Fruit fly (Drosophila melanogaster) whole organism, embryonic: ENCODE data around the gene CG8065.

Source experiments
- Asciz ChIP-seq: fragments of 200-800 bp; sonication (Bioruptor generic); optimal IDR thresholded peaks from 2 replicates; lab custom pipeline; 2017; ENCODE audit warnings: missing biosample characterization, mild to moderate bottlenecking, missing genetic modification characterization, missing genetic modification reagents
- B-H1 ChIP-seq: fragments of 200-800 bp; sonication (Bioruptor generic); IDR thresholded peaks from 3 replicates; pipeline ENCODE4 v1.3.6; 2022; ENCODE audit warnings: missing biosample characterization, missing genetic modification characterization
- CG10209 ChIP-seq: fragments of 200-800 bp; sonication (Bioruptor generic); optimal IDR thresholded peaks from 3 replicates; lab custom pipeline; 2017; ENCODE audit warnings: missing biosample characterization, mild to moderate bottlenecking, missing genetic modification characterization, missing genetic modification reagents
- CG1024 ChIP-seq: fragments of 200-800 bp; sonication (Bioruptor generic); IDR thresholded peaks from 2 replicates; pipeline ENCODE4 v1.3.6; 2022; ENCODE audit warnings: missing biosample characterization, missing genetic modification characterization
- CG11085 ChIP-seq: fragments of 200-800 bp; sonication (Bioruptor generic); IDR thresholded peaks from 2 replicates; pipeline ENCODE4 v1.3.6; 2022; ENCODE audit warnings: missing biosample characterization, missing genetic modification characterization
- CG11398 ChIP-seq: fragments of 200-800 bp; sonication (Bioruptor generic); optimal IDR thresholded peaks from 2 replicates; lab custom pipeline; 2016; ENCODE audit warnings: missing biosample characterization, missing genetic modification characterization
- CG11723 ChIP-seq: fragments of 200-800 bp; sonication (Bioruptor generic); optimal IDR thresholded peaks from 2 replicates; lab custom pipeline; 2017; ENCODE audit warnings: missing biosample characterization, mild to moderate bottlenecking, missing genetic modification characterization
- CG12299 ChIP-seq: fragments of 200-800 bp; sonication (Bioruptor generic); optimal IDR thresholded peaks from 2 replicates; lab custom pipeline; 2018; ENCODE audit warnings: missing biosample characterization, mild to moderate bottlenecking, missing genetic modification characterization
- CG12391 ChIP-seq: fragments of 200-800 bp; sonication (Bioruptor generic); optimal IDR thresholded peaks from 3 replicates; lab custom pipeline; 2018; ENCODE audit warnings: missing biosample characterization, mild to moderate bottlenecking, missing genetic modification characterization, moderate library complexity
- CG14050 ChIP-seq: fragments of 200-800 bp; sonication (Bioruptor generic); IDR thresholded peaks from 3 replicates; pipeline ENCODE4 v1.3.6; 2022; ENCODE audit warnings: missing biosample characterization, missing genetic modification characterization
- CG1529 ChIP-seq: fragments of 200-800 bp; sonication (Bioruptor generic); optimal IDR thresholded peaks from 3 replicates; lab custom pipeline; 2018; ENCODE audit warnings: missing biosample characterization, missing genetic modification characterization
- CG16863 ChIP-seq: fragments of 200-800 bp; sonication (Bioruptor generic); optimal IDR thresholded peaks from 3 replicates; lab custom pipeline; 2016; ENCODE audit warnings: missing biosample characterization, missing genetic modification characterization
- CG18619 ChIP-seq: fragments of 200-800 bp; sonication (Bioruptor generic); optimal IDR thresholded peaks from 3 replicates; lab custom pipeline; 2017; ENCODE audit warnings: missing biosample characterization, mild to moderate bottlenecking, missing genetic modification characterization
- CG2120 ChIP-seq: fragments of 200-800 bp; sonication (Bioruptor generic); optimal IDR thresholded peaks from 3 replicates; lab custom pipeline; 2016; ENCODE audit warnings: missing biosample characterization, missing genetic modification characterization
- CG2202 ChIP-seq: fragments of 200-800 bp; sonication (Bioruptor generic); optimal IDR thresholded peaks from 2 replicates; lab custom pipeline; 2018; ENCODE audit warnings: missing biosample characterization, mild to moderate bottlenecking, missing genetic modification characterization
- CG2678 ChIP-seq: fragments of 200-800 bp; sonication (Bioruptor generic); optimal IDR thresholded peaks from 3 replicates; lab custom pipeline; 2019; ENCODE audit warnings: missing biosample characterization, mild to moderate bottlenecking, missing genetic modification characterization, moderate library complexity
- CG3726 ChIP-seq: fragments of 200-800 bp; sonication (Bioruptor generic); IDR thresholded peaks from 3 replicates; pipeline ENCODE4, ENCODE4 v1.3.6; 2022; ENCODE audit warnings: missing biosample characterization, missing genetic modification characterization
- CG3847 ChIP-seq: fragments of 200-800 bp; sonication (Bioruptor generic); IDR thresholded peaks from 2 replicates; pipeline ENCODE4 v1.3.6; 2022; ENCODE audit warnings: missing biosample characterization, missing genetic modification characterization
- CG6765 ChIP-seq: fragments of 200-800 bp; sonication (Bioruptor generic); optimal IDR thresholded peaks from 3 replicates; lab custom pipeline; 2017; ENCODE audit warnings: missing biosample characterization, mild to moderate bottlenecking, missing genetic modification characterization
- CG7372 ChIP-seq: fragments of 200-800 bp; sonication (Bioruptor generic); IDR thresholded peaks from 2 replicates; pipeline ENCODE4 v1.3.6; 2022; ENCODE audit warnings: missing biosample characterization, missing genetic modification characterization
- CG7963 ChIP-seq: fragments of 200-800 bp; sonication (Bioruptor generic); IDR thresholded peaks from 3 replicates; pipeline ENCODE4 v1.3.6; 2022; ENCODE audit warnings: missing biosample characterization, missing genetic modification characterization; ENCODE audit not compliant: partially characterized antibody
- CoRest ChIP-seq: fragments of 200-800 bp; sonication (Bioruptor generic); optimal IDR thresholded peaks from 3 replicates; lab custom pipeline; 2018; ENCODE audit warnings: missing biosample characterization, mild to moderate bottlenecking, missing genetic modification characterization, moderate library complexity
- Deaf1 ChIP-seq: fragments of 200-800 bp; optimal IDR thresholded peaks from 3 replicates; lab custom pipeline; 2019; ENCODE audit warnings: missing biosample characterization, mild to moderate bottlenecking, missing genetic modification characterization, moderate library complexity
- E2f1 ChIP-seq: fragments of 200-800 bp; sonication (Bioruptor generic); IDR thresholded peaks from 2 replicates; pipeline ENCODE4 v1.3.6; 2022; ENCODE audit warnings: missing biosample characterization, missing genetic modification characterization
- Ets97D ChIP-seq: fragments of 200-800 bp; sonication (Bioruptor generic); optimal IDR thresholded peaks from 3 replicates; lab custom pipeline; 2016; ENCODE audit warnings: missing biosample characterization, missing genetic modification characterization
- H2.0 ChIP-seq: fragments of 200-800 bp; sonication (Bioruptor generic); IDR thresholded peaks from 2 replicates; pipeline ENCODE4 v1.3.6; 2022; ENCODE audit warnings: missing biosample characterization, missing genetic modification characterization
- MESR4 ChIP-seq: fragments of 200-800 bp; sonication (Bioruptor generic); optimal IDR thresholded peaks from 2 replicates; lab custom pipeline; 2018; ENCODE audit warnings: missing biosample characterization, mild to moderate bottlenecking, missing genetic modification characterization, moderate library complexity
- Mad ChIP-seq: fragments of 200-800 bp; sonication (Bioruptor generic); optimal IDR thresholded peaks from 2 replicates; lab custom pipeline; 2016; ENCODE audit warnings: missing biosample characterization, missing genetic modification characterization
- Myb ChIP-seq: fragments of 200-800 bp; sonication (Bioruptor generic); optimal IDR thresholded peaks from 2 replicates; lab custom pipeline; 2016; ENCODE audit warnings: missing biosample characterization, missing genetic modification characterization
- Nf-YB ChIP-seq: fragments of 200-800 bp; sonication (Bioruptor generic); optimal IDR thresholded peaks from 3 replicates; lab custom pipeline; 2019; ENCODE audit warnings: missing biosample characterization, mild to moderate bottlenecking, missing genetic modification characterization, moderate library complexity
- Spps ChIP-seq: fragments of 200-800 bp; sonication (Bioruptor generic); optimal IDR thresholded peaks from 2 replicates; lab custom pipeline; 2018; ENCODE audit warnings: missing biosample characterization, mild to moderate bottlenecking, missing genetic modification characterization
- Sry-β ChIP-seq: fragments of 200-800 bp; sonication (Bioruptor generic); optimal IDR thresholded peaks from 2 replicates; lab custom pipeline; 2018; ENCODE audit warnings: missing biosample characterization, mild to moderate bottlenecking, missing genetic modification characterization, moderate library complexity
- Taf1 ChIP-seq: fragments of 200-800 bp; sonication (Bioruptor generic); IDR thresholded peaks from 2 replicates; pipeline ENCODE4 v1.3.6; 2022; ENCODE audit warnings: missing biosample characterization, missing genetic modification characterization
- ara ChIP-seq: fragments of 200-800 bp; sonication (Bioruptor generic); IDR thresholded peaks from 2 replicates; pipeline ENCODE4 v1.3.6; 2022; ENCODE audit warnings: missing biosample characterization, missing genetic modification characterization
- ash1 ChIP-seq: fragments of 200-800 bp; sonication (Bioruptor generic); optimal IDR thresholded peaks from 2 replicates; lab custom pipeline; 2018; ENCODE audit warnings: missing biosample characterization, mild to moderate bottlenecking, missing genetic modification characterization
- bigmax ChIP-seq: fragments of 200-800 bp; sonication (Bioruptor generic); optimal IDR thresholded peaks from 2 replicates; lab custom pipeline; 2018; ENCODE audit warnings: missing biosample characterization, mild to moderate bottlenecking, missing genetic modification characterization
- br ChIP-seq: fragments of >200 bp; optimal IDR thresholded peaks from 2 replicates; lab custom pipeline; 2017
- chn ChIP-seq: fragments of 200-800 bp; sonication (Bioruptor generic); optimal IDR thresholded peaks from 2 replicates; lab custom pipeline; 2016; ENCODE audit warnings: missing biosample characterization, missing genetic modification characterization
- ci ChIP-seq: fragments of 200-800 bp; sonication (Bioruptor generic); IDR thresholded peaks from 3 replicates; pipeline ENCODE4 v1.3.6; 2022; ENCODE audit warnings: missing biosample characterization, missing genetic modification characterization
- dmrt99B ChIP-seq: fragments of 200-800 bp; sonication (Bioruptor generic); optimal IDR thresholded peaks from 2 replicates; lab custom pipeline; 2018; ENCODE audit warnings: missing biosample characterization, mild to moderate bottlenecking, missing genetic modification characterization, moderate library complexity
- gem ChIP-seq: fragments of 200-800 bp; sonication (Bioruptor generic); optimal IDR thresholded peaks from 2 replicates; lab custom pipeline; 2019; ENCODE audit warnings: missing biosample characterization, mild to moderate bottlenecking, missing genetic modification characterization, moderate library complexity
- gsb ChIP-seq: fragments of 200-800 bp; sonication (Bioruptor generic); IDR thresholded peaks from 2 replicates; pipeline ENCODE4 v1.3.6; 2022; ENCODE audit warnings: missing biosample characterization, missing genetic modification characterization
- h ChIP-seq: fragments of >200 bp; optimal IDR thresholded peaks from 2 replicates; lab custom pipeline; 2017
- ham ChIP-seq: fragments of 200-800 bp; sonication (Bioruptor generic); IDR thresholded peaks from 2 replicates; pipeline ENCODE4 v1.3.6; 2022; ENCODE audit warnings: missing biosample characterization, missing genetic modification characterization
- lbe ChIP-seq: fragments of 200-800 bp; sonication (Bioruptor generic); optimal IDR thresholded peaks from 2 replicates; lab custom pipeline; 2016; ENCODE audit warnings: missing biosample characterization, mild to moderate bottlenecking, missing genetic modification characterization
- nmo ChIP-seq: fragments of 200-800 bp; sonication (Bioruptor generic); optimal IDR thresholded peaks from 2 replicates; lab custom pipeline; 2018; ENCODE audit warnings: missing biosample characterization, mild to moderate bottlenecking, missing genetic modification characterization, moderate library complexity
- salm ChIP-seq: fragments of 200-800 bp; sonication (Bioruptor generic); optimal IDR thresholded peaks from 2 replicates; lab custom pipeline; 2018; ENCODE audit warnings: missing biosample characterization, mild to moderate bottlenecking, missing genetic modification characterization
- shn ChIP-seq: fragments of 200-800 bp; sonication (Bioruptor generic); optimal IDR thresholded peaks from 3 replicates; lab custom pipeline; 2016; ENCODE audit warnings: missing biosample characterization, missing genetic modification characterization
- sim ChIP-seq: fragments of 200-800 bp; sonication (Bioruptor generic); IDR thresholded peaks from 2 replicates; pipeline ENCODE4 v1.3.6; 2022; ENCODE audit warnings: missing biosample characterization, missing genetic modification characterization
- sisA ChIP-seq: fragments of 200-800 bp; sonication (Bioruptor generic); IDR thresholded peaks from 2 replicates; pipeline ENCODE4 v1.3.6; 2022; ENCODE audit warnings: missing biosample characterization, missing genetic modification characterization
- unc-4 ChIP-seq: fragments of 200-800 bp; sonication (Bioruptor generic); IDR thresholded peaks from 2 replicates; pipeline ENCODE4 v1.3.6; 2022; ENCODE audit warnings: missing biosample characterization, missing genetic modification characterization; ENCODE audit not compliant: partially characterized antibody

The CG8065 gene

DNA sequence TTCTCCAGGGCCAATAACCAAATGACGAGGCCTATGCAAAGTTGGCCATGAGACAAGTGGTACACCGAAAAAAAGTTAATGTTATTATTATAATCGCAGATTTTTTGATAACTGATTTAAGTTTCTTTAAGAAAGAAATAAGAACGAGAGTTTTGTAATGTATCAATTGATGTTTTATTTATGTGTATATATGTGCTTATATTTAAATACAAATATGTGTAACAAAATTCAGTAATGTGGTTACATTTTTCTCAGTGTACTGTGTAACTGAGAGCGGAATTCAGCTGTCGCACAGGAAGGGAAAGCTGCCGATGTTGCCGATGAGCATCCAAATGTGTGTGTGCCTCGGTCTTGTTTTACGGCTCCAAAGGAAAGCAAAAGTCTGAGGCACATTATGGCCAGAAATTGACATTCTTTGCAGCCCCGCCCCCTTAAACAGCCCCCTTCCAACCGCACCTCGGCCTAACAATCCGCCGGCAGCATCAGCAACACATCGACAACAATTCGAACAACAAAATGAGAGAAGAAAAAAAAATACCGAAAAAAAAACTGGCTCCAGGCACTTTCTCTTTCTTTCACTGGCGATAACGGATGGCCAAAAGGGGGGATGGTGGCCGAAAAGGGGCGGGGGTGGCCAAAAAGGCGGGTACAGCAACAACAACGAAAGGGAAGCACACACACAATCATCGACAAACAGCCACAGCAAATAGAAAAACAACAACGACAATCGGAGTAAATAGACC, 9.1 kb upstream of the CG8065 start (continued):
- TF ChIP-seq shn (GFP tag; lab: Kevin White, UChicago) (no peak), salm (tag; lab: Kevin White, UChicago) (no peak), H2.0 (GFP tag; lab: Robert Waterston, UW) (no peak), CG6765 (GFP tag; lab: Kevin White, UChicago) (no peak), CG11398 (GFP tag; lab: Kevin White, UChicago) (no peak), Myb (GFP tag; lab: Kevin White, UChicago) (no peak), Ets97D (no peak), B-H1 (GFP tag; lab: Robert Waterston, UW) (peak; percentile 36), chn (no peak), MESR4 (no peak), br (lab: Kevin White, UChicago) (no peak), ci (peak; percentile 74), CG7963 (GFP tag; lab: Robert Waterston, UW) (no peak), gem (tag; lab: Kevin White, UChicago) (peak; percentile 75), Mad (GFP tag; lab: Kevin White, UChicago) (no peak), Spps (tag; lab: Kevin White, UChicago) (no peak), CG3726 (GFP tag; lab: Robert Waterston, UW) (0 out of 3 replicates have a peak, but pooled peaks have one; percentile 51), CG3847 (GFP tag; lab: Robert Waterston, UW) (peak; percentile 9; the same call in 1 of the 2 replicates), CG2202 (tag; lab: Kevin White, UChicago) (no peak), CG7372 (GFP tag; lab: Robert Waterston, UW) (no peak), CG14050 (GFP tag; lab: Robert Waterston, UW) (no peak), Taf1 (GFP tag; lab: Robert Waterston, UW) (no peak), CG10209 (peak; percentile 34), dmrt99B (tag; lab: Kevin White, UChicago) (peak; percentile 79), Nf-YB (no peak), CG1024 (0 out of 2 replicates have a peak, but pooled peaks have one; percentile 16), CoRest (tag; lab: Kevin White, UChicago) (peak; percentile 36), bigmax (GFP tag; lab: Kevin White, UChicago) (no peak), CG16863 (GFP tag; lab: Kevin White, UChicago) (no peak), CG2678 (tag; lab: Kevin White, UChicago) (peak; percentile 79), ham (GFP tag; lab: Robert Waterston, UW) (no peak), CG11085 (GFP tag; lab: Robert Waterston, UW) (no peak), gsb (GFP tag; lab: Robert Waterston, UW) (no peak), ara (GFP tag; lab: Robert Waterston, UW) (peak; percentile 61), lbe (GFP tag; lab: Kevin White, UChicago) (no peak), Deaf1 (tag; lab: Kevin White, UChicago) (peak; percentile 46), CG11723 (peak; percentile 29), sim (GFP tag; lab: Robert Waterston, UW) (no peak), Sry-β (GFP tag; lab: Kevin White, UChicago) (no peak), nmo (GFP tag; lab: Kevin White, UChicago) (peak; percentile 82), CG18619 (GFP tag; lab: Kevin White, UChicago) (no peak), E2f1 (0 out of 2 replicates have a peak, but pooled peaks have one; percentile 18), ash1 (GFP tag; lab: Kevin White, UChicago) (no peak), CG1529 (GFP tag; lab: Kevin White, UChicago) (peak; percentile 50), h (lab: Kevin White, UChicago) (no peak), CG2120 (GFP tag; lab: Kevin White, UChicago) (peak; percentile 6), CG12391 (tag; lab: Kevin White, UChicago) (peak; percentile 52), Asciz (GFP tag; lab: Kevin White, UChicago) (peak; percentile 71), CG12299 (tag; lab: Kevin White, UChicago) (peak; percentile 6), unc-4 (GFP tag; lab: Robert Waterston, UW) (no peak), sisA (GFP tag; lab: Robert Waterston, UW) (peak; percentile 75)
